Worm (Caenorhabditis elegans): ENCODE results near the gene svop-1.
A peak's percentile ranks its signal among the peaks of the same experiment; 100 is the strongest.

Gene svop-1

ce11 chrIII:8923937-8924336 lies 38.6 kb upstream of the svop-1 start, which contains the start of gene ZK637.12:
ZK637.12 (plus strand) TSS chrIII:8924237.
- TF ChIP-seq pag-3 (tag; optimal IDR thresholded peaks at IDR 0.05; ENCODE audit: borderline replicate concordance): no peak
- no peak for TF ChIP-seq tbx-2 (tag; optimal IDR thresholded peaks at IDR 0.05)
- TF ChIP-seq ceh-18 (tag; optimal IDR thresholded peaks at IDR 0.05): no peak
- no peak for TF ChIP-seq ceh-48 (tag; optimal IDR thresholded peaks at IDR 0.05)
- TF ChIP-seq ceh-6 (GFP tag; optimal IDR thresholded peaks at IDR 0.05): no peak
- TF ChIP-seq unc-3 (GFP tag; conservative IDR thresholded peaks at IDR 0.05): no peak
- no peak for TF ChIP-seq unc-3 (tag; optimal IDR thresholded peaks at IDR 0.05)
- TF ChIP-seq pax-1 (tag; optimal IDR thresholded peaks at IDR 0.05): no peak
- TF ChIP-seq che-1 (tag; optimal IDR thresholded peaks at IDR 0.05): no peak
- TF ChIP-seq pros-1 (tag; optimal IDR thresholded peaks at IDR 0.05): no peak
- no peak for TF ChIP-seq hlh-15 (tag; optimal IDR thresholded peaks at IDR 0.05)
- TF ChIP-seq nhr-232 (tag; optimal IDR thresholded peaks at IDR 0.05): no peak
- no peak for TF ChIP-seq hlh-8 (tag; optimal IDR thresholded peaks at IDR 0.05)
- TF ChIP-seq unc-55 (GFP tag; optimal IDR thresholded peaks at IDR 0.05): no peak
- no peak for TF ChIP-seq hlh-30 (tag; optimal IDR thresholded peaks at IDR 0.05; ENCODE audit: insufficient read depth)
- TF ChIP-seq eyg-1 (tag; optimal IDR thresholded peaks at IDR 0.05): no peak
- TF ChIP-seq nhr-11 (tag; optimal IDR thresholded peaks at IDR 0.05): no peak

ce11 chrIII:8923240-8923734 lies 38.0 kb upstream of the svop-1 start, which contains the start of gene glb-1:
glb-1 (minus strand) TSS chrIII:8923290.
- TF ChIP-seq che-1 (tag; optimal IDR thresholded peaks at IDR 0.05): no peak
- no peak for TF ChIP-seq madf-2 (tag; optimal IDR thresholded peaks at IDR 0.05)
- no peak for TF ChIP-seq ceh-19 (GFP tag; optimal IDR thresholded peaks at IDR 0.05)
- TF ChIP-seq unc-55 (GFP tag; optimal IDR thresholded peaks at IDR 0.05): peak; percentile 61

ce11 chrIII:8922061-8922460 lies 36.8 kb upstream of the svop-1 start:
- TF ChIP-seq ama-1 (optimal IDR thresholded peaks at IDR 0.05) (peak; percentile 22), pros-1 (tag; optimal IDR thresholded peaks at IDR 0.05) (no peak), F13H6.1 (tag; optimal IDR thresholded peaks at IDR 0.05) (no peak), hlh-13 (GFP tag; optimal IDR thresholded peaks at IDR 0.05) (no peak), nfya-1 (tag; optimal IDR thresholded peaks at IDR 0.05) (peak; percentile 34), ceh-18 (tag; optimal IDR thresholded peaks at IDR 0.05) (peak; percentile 7), hlh-15 (tag; optimal IDR thresholded peaks at IDR 0.05) (no peak)

ce11 chrIII:8919784-8920183 lies 34.5 kb upstream of the svop-1 start, which contains the start of gene ZK637.15:
ZK637.15 (plus strand) TSS chrIII:8920084.
- TF ChIP-seq ceh-6 (GFP tag; optimal IDR thresholded peaks at IDR 0.05) (no peak), odd-2 (tag; optimal IDR thresholded peaks at IDR 0.05) (no peak), hlh-6 (tag; optimal IDR thresholded peaks at IDR 0.05) (no peak), nhr-11 (tag; optimal IDR thresholded peaks at IDR 0.05) (no peak), ceh-19 (GFP tag; optimal IDR thresholded peaks at IDR 0.05) (no peak), fkh-6 (tag; optimal IDR thresholded peaks at IDR 0.05) (no peak), F13H6.1 (tag; optimal IDR thresholded peaks at IDR 0.05) (no peak), C38D4.7 (GFP tag; optimal IDR thresholded peaks at IDR 0.05) (no peak)

- TF ChIP-seq fkh-10 (GFP tag; optimal IDR thresholded peaks at IDR 0.05): no peak
- no peak for TF ChIP-seq pha-2 (tag; optimal IDR thresholded peaks at IDR 0.05)
- TF ChIP-seq rnt-1 (tag; optimal IDR thresholded peaks at IDR 0.05): no peak
- no peak for TF ChIP-seq ceh-31 (tag; optimal IDR thresholded peaks at IDR 0.05)
- TF ChIP-seq hlh-15 (tag; optimal IDR thresholded peaks at IDR 0.05): no peak
- TF ChIP-seq nfya-1 (tag; optimal IDR thresholded peaks at IDR 0.05): no peak
- no peak for TF ChIP-seq ceh-19 (GFP tag; optimal IDR thresholded peaks at IDR 0.05)
- no peak for TF ChIP-seq fkh-6 (tag; optimal IDR thresholded peaks at IDR 0.05)
- no peak for TF ChIP-seq lim-6 (tag; optimal IDR thresholded peaks at IDR 0.05)
- TF ChIP-seq Y22D7AL.16 (tag; optimal IDR thresholded peaks at IDR 0.05): no peak
- no peak for TF ChIP-seq mec-3 (tag; optimal IDR thresholded peaks at IDR 0.05; ENCODE audit: borderline replicate concordance)
- no peak for TF ChIP-seq ceh-24 (tag; optimal IDR thresholded peaks at IDR 0.05)
- no peak for TF ChIP-seq fax-1 (tag; optimal IDR thresholded peaks at IDR 0.05)
- no peak for TF ChIP-seq syd-9 (tag; optimal IDR thresholded peaks at IDR 0.05)
- TF ChIP-seq K09A11.1 (tag; optimal IDR thresholded peaks at IDR 0.05; ENCODE audit: insufficient read depth): no peak
- no peak for TF ChIP-seq madf-2 (tag; optimal IDR thresholded peaks at IDR 0.05)
- TF ChIP-seq ceh-34 (tag; optimal IDR thresholded peaks at IDR 0.05): no peak
- TF ChIP-seq ceh-48 (tag; optimal IDR thresholded peaks at IDR 0.05): no peak
- TF ChIP-seq sox-4 (tag; optimal IDR thresholded peaks at IDR 0.05): no peak
These were observed 32.6 kb upstream of the svop-1 start, which contains the start of gene cdc-25.3 for ce11 chrIII:8917879-8918381. cdc-25.3 (minus strand) TSS chrIII:8917929.
